Fruit fly (Drosophila melanogaster): ENCODE results near the gene CG33272.
A peak's percentile ranks its signal among the peaks of the same experiment; 100 is the strongest.

The CG33272 gene

DNA sequence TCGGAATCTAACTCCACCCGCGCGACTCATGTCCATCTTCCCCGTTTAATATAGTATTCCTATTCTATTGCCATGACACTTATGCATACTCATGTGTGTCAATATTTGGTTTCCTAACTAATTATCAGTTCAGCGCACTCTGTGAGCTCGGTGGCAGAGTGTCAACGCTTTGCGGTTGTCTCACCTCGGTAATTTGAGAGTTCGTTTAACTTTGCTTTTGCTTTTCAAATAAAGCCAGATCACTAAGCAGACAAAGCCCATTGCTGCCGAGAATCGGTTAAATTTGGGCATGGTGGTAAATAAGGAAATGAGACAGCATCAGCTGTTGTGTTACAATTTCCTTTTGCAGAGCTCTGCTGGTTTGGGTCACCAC, 29.9 kb upstream of the CG33272 start (continued):
- TF ChIP-seq nau (GFP tag; optimal IDR thresholded peaks at IDR 0.05) (peak; percentile 64), CG10209 (GFP tag; optimal IDR thresholded peaks at IDR 0.05) (peak; percentile 27), CG7556 (GFP tag; optimal IDR thresholded peaks at IDR 0.05) (peak; percentile 11), kni (GFP tag; optimal IDR thresholded peaks at IDR 0.05) (peak; percentile 78), CG1603 (tag; optimal IDR thresholded peaks at IDR 0.05) (peak; percentile 40), Awh (GFP tag; IDR thresholded peaks at IDR 0.05) (0 out of 2 replicates have a peak, but pooled peaks have one; percentile 10), E2f2 (GFP tag; IDR thresholded peaks at IDR 0.05) (peak; percentile 15; the same call in 1 of the 2 replicates), CG8359 (GFP tag; optimal IDR thresholded peaks at IDR 0.05; ENCODE audit: borderline replicate concordance) (peak; percentile 52), CG8944 (GFP tag; optimal IDR thresholded peaks at IDR 0.05) (peak; percentile 19), dati (GFP tag; IDR thresholded peaks at IDR 0.05) (no peak), CG18599 (GFP tag; optimal IDR thresholded peaks at IDR 0.05) (peak; percentile 42), CG14860 (GFP tag; IDR thresholded peaks at IDR 0.05; ENCODE audit: partially characterized antibody) (no peak), CG6175 (GFP tag; IDR thresholded peaks at IDR 0.05) (peak; percentile 9; the same call in 1 of the 3 replicates), CG4854 (GFP tag; optimal IDR thresholded peaks at IDR 0.05) (peak; percentile 2), sob (GFP tag; IDR thresholded peaks at IDR 0.05) (0 out of 2 replicates have a peak, but pooled peaks have one; percentile 37), CG7745 (tag; optimal IDR thresholded peaks at IDR 0.05) (peak; percentile 21), sug (tag; optimal IDR thresholded peaks at IDR 0.05) (peak; percentile 16), Kr (GFP tag; optimal IDR thresholded peaks at IDR 0.05) (no peak), CG11696 (GFP tag; IDR thresholded peaks at IDR 0.05) (peak; percentile 28; the same call in 1 of the 2 replicates), CG3281 (GFP tag; optimal IDR thresholded peaks at IDR 0.05) (peak; percentile 36), Med (GFP tag) (peak; percentile 86), CG12942 (GFP tag; optimal IDR thresholded peaks at IDR 0.05) (peak; percentile 11), crc (GFP tag; optimal IDR thresholded peaks at IDR 0.05) (no peak), CG4730 (GFP tag; IDR thresholded peaks at IDR 0.05) (0 out of 2 replicates have a peak, but pooled peaks have one; percentile 13), CG12659 (GFP tag; optimal IDR thresholded peaks at IDR 0.05) (peak; percentile 13), CG13424 (tag; optimal IDR thresholded peaks at IDR 0.05) (peak; percentile 28), HLHmδ (GFP tag; optimal IDR thresholded peaks at IDR 0.05) (peak; percentile 68), gsb-n (tag; optimal IDR thresholded peaks at IDR 0.05) (peak; percentile 55), grau (tag; optimal IDR thresholded peaks at IDR 0.05) (peak; percentile 1), CG2202 (tag; optimal IDR thresholded peaks at IDR 0.05) (peak; percentile 72), CoRest (tag; optimal IDR thresholded peaks at IDR 0.05) (peak; percentile 5), CG1832 (GFP tag; optimal IDR thresholded peaks at IDR 0.05) (no peak), pho (GFP tag; optimal IDR thresholded peaks at IDR 0.05) (no peak), ERR (GFP tag; optimal IDR thresholded peaks at IDR 0.05) (no peak), CG17568 (GFP tag; optimal IDR thresholded peaks at IDR 0.05) (peak; percentile 75), unpg (GFP tag; optimal IDR thresholded peaks at IDR 0.05) (peak; percentile 38), CG17829 (tag; optimal IDR thresholded peaks at IDR 0.05) (peak; percentile 25), slou (GFP tag; optimal IDR thresholded peaks at IDR 0.05) (no peak), dmrt11E (tag; optimal IDR thresholded peaks at IDR 0.05) (peak; percentile 40), Fer1 (GFP tag; optimal IDR thresholded peaks at IDR 0.05) (peak; percentile 54), Blimp-1 (GFP tag; optimal IDR thresholded peaks at IDR 0.05) (peak; percentile 45), org-1 (GFP tag; optimal IDR thresholded peaks at IDR 0.05) (peak; percentile 57), unc-4 (GFP tag; IDR thresholded peaks at IDR 0.05; ENCODE audit: partially characterized antibody) (no peak), CHES-1-like (GFP tag; optimal IDR thresholded peaks at IDR 0.05) (peak; percentile 8), CG33557 (GFP tag; optimal IDR thresholded peaks at IDR 0.05) (peak; percentile 64), CG4328 (GFP tag; optimal IDR thresholded peaks at IDR 0.05) (peak; percentile 6), CG6854 (GFP tag; optimal IDR thresholded peaks at IDR 0.05) (no peak), emc (GFP tag; optimal IDR thresholded peaks at IDR 0.05) (no peak), caup (GFP tag; optimal IDR thresholded peaks at IDR 0.05; ENCODE audit: severe bottlenecking) (peak; percentile 43)
